Worm (Caenorhabditis elegans) whole organism, L4 larva: ENCODE measurements around the gene fbxa-27.
"Not testable (repeated sequence)": the region's sequence is repeated elsewhere in the genome, so short reads cannot be mapped to it uniquely, and the experiment has no call there.

Source experiments
- D1046.2 ChIP-seq: fragments of 200-800 bp; sonication (Bioruptor generic); IDR thresholded peaks from 2 replicates; pipeline ENCODE4 v1.3.6; 2022; ENCODE audit warnings: missing genetic modification characterization, missing compliant biosample characterization
- F10B5.3 ChIP-seq: sonication (generic microtip); optimal IDR thresholded peaks from 2 replicates; lab custom pipeline; 2016; ENCODE audit warnings: mild to moderate bottlenecking, missing genetic modification characterization, missing compliant biosample characterization
- F26F4.8 ChIP-seq: fragments of 200-800 bp; sonication (Bioruptor generic); conservative IDR thresholded peaks from 2 replicates; pipeline ENCODE4 v1.3.6; 2022; ENCODE audit warnings: missing genetic modification characterization, missing compliant biosample characterization
- F44E2.7 ChIP-seq: fragments of 200-800 bp; sonication (Bioruptor generic); IDR thresholded peaks from 2 replicates; pipeline ENCODE4 v2.1.2; 2022; ENCODE audit warnings: missing genetic modification characterization, missing compliant biosample characterization
- Y105C5A.15 ChIP-seq: fragments of 200-800 bp; sonication (Bioruptor generic); IDR thresholded peaks from 2 replicates; pipeline ENCODE4 v1.3.6; 2022; ENCODE audit warnings: missing genetic modification characterization, missing compliant biosample characterization
- Y75B8A.6 ChIP-seq: fragments of 200-800 bp; sonication (Bioruptor generic); IDR thresholded peaks from 2 replicates; pipeline ENCODE4 v1.3.6; 2022; ENCODE audit warnings: missing genetic modification reagents, missing genetic modification characterization, missing compliant biosample characterization
- ZK546.5 ChIP-seq, 2 experiments: sonication (generic microtip); optimal IDR thresholded peaks; 2 replicates each; lab custom pipeline; 2017; ENCODE audit warnings: missing biosample characterization in 2 of 2, missing genetic modification characterization in 2 of 2
- ama-1 ChIP-seq: fragments of 150-350 bp; optimal IDR thresholded peaks from 2 replicates; lab custom pipeline; 2014; ENCODE audit warnings: inconsistent platforms, mixed read lengths
- arid-1 ChIP-seq: fragments of 200-800 bp; sonication (Bioruptor generic); conservative IDR thresholded peaks from 2 replicates; pipeline ENCODE4 v1.3.6; 2022; ENCODE audit warnings: missing genetic modification reagents, missing genetic modification characterization, missing compliant biosample characterization
- ceh-28 ChIP-seq: fragments of 150-350 bp; optimal IDR thresholded peaks from 2 replicates; lab custom pipeline; 2014; ENCODE audit warnings: missing biosample characterization, missing genetic modification reagents, missing genetic modification characterization
- ceh-32 ChIP-seq: sonication (generic microtip); optimal IDR thresholded peaks from 2 replicates; lab custom pipeline; 2016; ENCODE audit warnings: mild to moderate bottlenecking, missing genetic modification characterization, missing compliant biosample characterization; ENCODE audit not compliant: poor library complexity
- ceh-82 ChIP-seq: sonication (generic microtip); optimal IDR thresholded peaks from 2 replicates; lab custom pipeline; 2017; ENCODE audit warnings: missing biosample characterization, missing genetic modification characterization
- cey-2 ChIP-seq: sonication (generic microtip); optimal IDR thresholded peaks from 3 replicates; lab custom pipeline; 2017; ENCODE audit warnings: missing genetic modification characterization, mild to moderate bottlenecking, missing compliant biosample characterization, antibody characterized with exemption, borderline replicate concordance; ENCODE audit not compliant: insufficient read depth
- daf-12 ChIP-seq: fragments of 150-350 bp; optimal IDR thresholded peaks from 2 replicates; lab custom pipeline; 2014; ENCODE audit warnings: missing biosample characterization, missing genetic modification reagents, missing genetic modification characterization
- daf-19 ChIP-seq: fragments of 200-800 bp; sonication (Bioruptor generic); conservative IDR thresholded peaks from 2 replicates; pipeline ENCODE4 v1.3.6; 2022; ENCODE audit warnings: missing genetic modification characterization, missing compliant biosample characterization
- dmd-9 ChIP-seq: fragments of 200-800 bp; sonication (Bioruptor generic); IDR thresholded peaks from 2 replicates; pipeline ENCODE4 v1.3.6; 2022; ENCODE audit warnings: missing genetic modification reagents, missing genetic modification characterization, missing compliant biosample characterization
- duxl-1 ChIP-seq: sonication (generic microtip); optimal IDR thresholded peaks from 2 replicates; lab custom pipeline; 2016; ENCODE audit warnings: mild to moderate bottlenecking, missing genetic modification characterization, moderate library complexity, missing compliant biosample characterization; ENCODE audit not compliant: poor library complexity
- dve-1 ChIP-seq: sonication (generic microtip); optimal IDR thresholded peaks from 2 replicates; lab custom pipeline; 2017; ENCODE audit warnings: antibody characterized with exemption, mild to moderate bottlenecking, missing genetic modification characterization, missing compliant biosample characterization; ENCODE audit not compliant: insufficient read depth
- egl-27 ChIP-seq: sonication (generic microtip); optimal IDR thresholded peaks from 3 replicates; lab custom pipeline; 2017; ENCODE audit warnings: missing biosample characterization, missing genetic modification reagents, missing genetic modification characterization
- jun-1 ChIP-seq: fragments of 150-350 bp; optimal IDR thresholded peaks from 2 replicates; lab custom pipeline; 2014; ENCODE audit warnings: missing biosample characterization, missing genetic modification reagents, missing genetic modification characterization
- lin-13 ChIP-seq: fragments of 150-350 bp; optimal IDR thresholded peaks from 2 replicates; lab custom pipeline; 2014; ENCODE audit warnings: missing biosample characterization, missing genetic modification reagents, missing genetic modification characterization
- madf-5 ChIP-seq, 2 experiments: fragments of 200-800 bp; sonication (Bioruptor generic); IDR thresholded peaks; 2 replicates each; pipeline ENCODE4 v1.3.6; 2022; ENCODE audit warnings: missing compliant biosample characterization in 2 of 2, missing genetic modification characterization in 2 of 2
- mdt-29 ChIP-seq: fragments of 200-800 bp; sonication (Bioruptor generic); IDR thresholded peaks from 2 replicates; pipeline ENCODE4 v1.3.6; 2022; ENCODE audit warnings: missing genetic modification reagents, missing genetic modification characterization, missing compliant biosample characterization
- mxl-2 ChIP-seq: fragments of 200-800 bp; sonication (Bioruptor generic); conservative IDR thresholded peaks from 2 replicates; pipeline ENCODE4 v1.3.6; 2022; ENCODE audit warnings: missing genetic modification reagents, missing genetic modification characterization, missing compliant biosample characterization
- nhr-111 ChIP-seq: fragments of 200-800 bp; sonication (Bioruptor generic); optimal IDR thresholded peaks from 2 replicates; lab custom pipeline; 2018; ENCODE audit warnings: mild to moderate bottlenecking, missing genetic modification characterization, missing compliant biosample characterization
- nhr-28 ChIP-seq: fragments of 150-350 bp; optimal IDR thresholded peaks from 2 replicates; lab custom pipeline; 2014; ENCODE audit warnings: missing biosample characterization, missing genetic modification characterization
- nhr-76 ChIP-seq: fragments of 150-350 bp; optimal IDR thresholded peaks from 2 replicates; lab custom pipeline; 2014; ENCODE audit warnings: missing biosample characterization, missing genetic modification characterization
- nhr-77 ChIP-seq: fragments of 150-350 bp; optimal IDR thresholded peaks from 2 replicates; lab custom pipeline; 2014; ENCODE audit warnings: missing biosample characterization, missing genetic modification characterization
- pqm-1 ChIP-seq: sonication (generic microtip); optimal IDR thresholded peaks from 2 replicates; lab custom pipeline; 2017; ENCODE audit warnings: missing biosample characterization, missing genetic modification characterization
- saeg-2 ChIP-seq: fragments of 200-800 bp; sonication (Bioruptor generic); IDR thresholded peaks from 2 replicates; pipeline ENCODE4 v1.3.6; 2022; ENCODE audit warnings: missing genetic modification reagents, missing genetic modification characterization, missing compliant biosample characterization
- skn-1 ChIP-seq: fragments of 150-350 bp; optimal IDR thresholded peaks from 2 replicates; lab custom pipeline; 2014; ENCODE audit warnings: missing biosample characterization, missing genetic modification characterization
- tra-1 ChIP-seq: fragments of 200-800 bp; sonication (Bioruptor generic); IDR thresholded peaks from 2 replicates; pipeline ENCODE4 v1.3.6; 2022; ENCODE audit warnings: missing genetic modification reagents, missing genetic modification characterization, missing compliant biosample characterization
- unc-62 ChIP-seq, 3 experiments: fragments of 150-350 bp in 1 of 3; sonication (generic microtip); optimal IDR thresholded peaks in 2 of 3; peaks in 1 of 3; 1 replicate in 1 of 3; 2 replicates in 2 of 3; lab custom pipeline; 2014 to 2017; ENCODE audit warnings: missing biosample characterization in 3 of 3, missing genetic modification characterization in 3 of 3, missing genetic modification reagents in 3 of 3, missing genotype in 1 of 3
- vab-7 ChIP-seq: fragments of 200-800 bp; sonication (Bioruptor generic); IDR thresholded peaks from 2 replicates; pipeline ENCODE4 v1.3.6; 2022; ENCODE audit warnings: missing genetic modification reagents, missing genetic modification characterization, missing compliant biosample characterization
- zag-1 ChIP-seq: fragments of 150-350 bp; optimal IDR thresholded peaks from 2 replicates; lab custom pipeline; 2014; ENCODE audit warnings: missing biosample characterization, missing genetic modification characterization
- ztf-11 ChIP-seq: fragments of 150-350 bp; optimal IDR thresholded peaks from 2 replicates; lab custom pipeline; 2014; ENCODE audit warnings: missing biosample characterization, missing genetic modification characterization
- ztf-7 ChIP-seq: fragments of 150-350 bp; optimal IDR thresholded peaks from 2 replicates; lab custom pipeline; 2014; ENCODE audit warnings: missing biosample characterization, missing genetic modification characterization

fbxa-27 gene

ce11 chrIII:1355320-1355719 is 12.6 kb downstream of the fbxa-27 start, which contains the start of gene Y82E9BL.1:
Y82E9BL.1 (minus strand) TSS chrIII:1355420.
- TF ChIP-seq Y75B8A.6 (GFP tag; lab: Robert Waterston, UW) (no peak), madf-5 (GFP tag; IDR thresholded peaks at IDR 0.05; lab: Robert Waterston, UW) (no peak), nhr-76 (tag; lab: Kevin White, UChicago) (no peak), daf-19 (GFP tag; lab: Robert Waterston, UW) (no peak), dve-1 (tag; lab: Kevin White, UChicago) (no peak), F26F4.8 (GFP tag; lab: Robert Waterston, UW) (no peak), pqm-1 (tag; lab: Kevin White, UChicago) (no peak), duxl-1 (no peak), ama-1 (lab: Kevin White, UChicago) (no peak), skn-1 (tag; lab: Kevin White, UChicago) (no peak), ZK546.5 (tag; optimal IDR thresholded peaks at IDR 0.05; lab: Kevin White, UChicago) (no peak), ztf-7 (tag; lab: Kevin White, UChicago) (no peak), Y105C5A.15 (no peak), mxl-2 (GFP tag; lab: Robert Waterston, UW) (no peak)

- not testable (repeated sequence) for TF ChIP-seq vab-7 (GFP tag; lab: Robert Waterston, UW); saeg-2; daf-12
Measured at ce11 chrIII:1357973-1358372, 15.2 kb downstream of the fbxa-27 start, which contains the start of gene Y82E9BR.8. Y82E9BR.8 (minus strand) TSS chrIII:1358073.

- TF ChIP-seq nhr-77 (tag; lab: Kevin White, UChicago): no peak
- no peak for TF ChIP-seq ztf-11 (tag; lab: Kevin White, UChicago)
- no peak for TF ChIP-seq egl-27
- no peak for TF ChIP-seq ceh-82 (tag; lab: Kevin White, UChicago)
- no peak for TF ChIP-seq ceh-32 (tag; lab: Kevin White, UChicago)
- no peak for TF ChIP-seq F10B5.3 (tag; lab: Kevin White, UChicago)
- TF ChIP-seq daf-19 (GFP tag; lab: Robert Waterston, UW): no peak
- TF ChIP-seq unc-62 (GFP tag; optimal IDR thresholded peaks at IDR 0.05 in 1 of 2; lab: Kevin White, UChicago): no peak
- TF ChIP-seq unc-62 (tag; optimal IDR thresholded peaks at IDR 0.05; lab: Kevin White, UChicago): no peak
- TF ChIP-seq zag-1 (tag; lab: Kevin White, UChicago): no peak
Measured at ce11 chrIII:1359669-1360068, 16.9 kb downstream of the fbxa-27 start, which contains the start of gene Y82E9BR.9. Y82E9BR.9 (minus strand) TSS chrIII:1359769.

ce11 chrIII:1372563-1372962 is 29.8 kb downstream of the fbxa-27 start:
- TF ChIP-seq cey-2 (tag; lab: Kevin White, UChicago): no peak
- TF ChIP-seq mdt-29: no peak
- no peak for TF ChIP-seq nhr-111 (GFP tag; lab: Kevin White, UChicago)
- TF ChIP-seq vab-7 (GFP tag; lab: Robert Waterston, UW): no peak
- TF ChIP-seq tra-1 (GFP tag; lab: Robert Waterston, UW): no peak
- no peak for TF ChIP-seq arid-1 (GFP tag; lab: Robert Waterston, UW)
- no peak for TF ChIP-seq daf-12
- no peak for TF ChIP-seq nhr-28 (tag; lab: Kevin White, UChicago)
- TF ChIP-seq D1046.2 (GFP tag; lab: Robert Waterston, UW): no peak
- TF ChIP-seq dmd-9: no peak
- TF ChIP-seq mxl-2 (GFP tag; lab: Robert Waterston, UW): no peak
- no peak for TF ChIP-seq F44E2.7
- no peak for TF ChIP-seq ceh-28
- no peak for TF ChIP-seq jun-1 (tag; lab: Kevin White, UChicago)
- TF ChIP-seq lin-13: no peak
- TF ChIP-seq, all 104 proteins: peak for 0
